Worm (Caenorhabditis elegans) whole organism, late embryonic: ENCODE results near the gene ins-7.
"Not testable (repeated sequence)": the region's sequence is repeated elsewhere in the genome, so short reads cannot be mapped to it uniquely, and the experiment has no call there.

Source experiments
- C08G9.2 ChIP-seq: sonication (generic microtip); optimal IDR thresholded peaks from 2 replicates; lab custom pipeline; 2016; ENCODE audit warnings: mild to moderate bottlenecking, missing genetic modification characterization, moderate library complexity, missing compliant biosample characterization
- C38D4.7 ChIP-seq: fragments of 200-800 bp; sonication (Bioruptor generic); optimal IDR thresholded peaks from 2 replicates; lab custom pipeline; 2018; ENCODE audit warnings: mild to moderate bottlenecking, missing genetic modification characterization, moderate library complexity, missing compliant biosample characterization
- K02D7.2 ChIP-seq: sonication (generic microtip); optimal IDR thresholded peaks from 2 replicates; lab custom pipeline; 2017; ENCODE audit warnings: mild to moderate bottlenecking, missing genetic modification characterization, missing compliant biosample characterization
- Y22D7AL.16 ChIP-seq: sonication (generic microtip); optimal IDR thresholded peaks from 2 replicates; lab custom pipeline; 2016; ENCODE audit warnings: missing genetic modification characterization, missing compliant biosample characterization
- ama-1 ChIP-seq: fragments of 150-350 bp; optimal IDR thresholded peaks from 2 replicates; lab custom pipeline; 2014
- ceh-19 ChIP-seq: fragments of 200-800 bp; sonication (Bioruptor generic); optimal IDR thresholded peaks from 2 replicates; lab custom pipeline; 2018; ENCODE audit warnings: mild to moderate bottlenecking, missing genetic modification characterization, missing compliant biosample characterization
- ceh-24 ChIP-seq: sonication (generic microtip); optimal IDR thresholded peaks from 2 replicates; lab custom pipeline; 2016; ENCODE audit warnings: mild to moderate bottlenecking, missing genetic modification characterization, missing compliant biosample characterization
- ceh-34 ChIP-seq: sonication (generic microtip); optimal IDR thresholded peaks from 2 replicates; lab custom pipeline; 2016; ENCODE audit warnings: mild to moderate bottlenecking, missing genetic modification characterization, missing compliant biosample characterization
- ceh-48 ChIP-seq: sonication (generic microtip); optimal IDR thresholded peaks from 2 replicates; lab custom pipeline; 2016; ENCODE audit warnings: missing genetic modification characterization, inconsistent platforms, missing compliant biosample characterization
- ceh-6 ChIP-seq: fragments of 200-800 bp; sonication (Bioruptor generic); optimal IDR thresholded peaks from 2 replicates; lab custom pipeline; 2018; ENCODE audit warnings: mild to moderate bottlenecking, missing genetic modification characterization, missing compliant biosample characterization
- che-1 ChIP-seq: sonication (generic microtip); optimal IDR thresholded peaks from 2 replicates; lab custom pipeline; 2016; ENCODE audit warnings: mild to moderate bottlenecking, missing genetic modification characterization, missing compliant biosample characterization
- dve-1 ChIP-seq: sonication (generic microtip); optimal IDR thresholded peaks from 2 replicates; lab custom pipeline; 2017; ENCODE audit warnings: antibody characterized with exemption, mild to moderate bottlenecking, missing genetic modification characterization, missing compliant biosample characterization
- elt-2 ChIP-seq: sonication (generic microtip); optimal IDR thresholded peaks from 2 replicates; lab custom pipeline; 2016; ENCODE audit warnings: missing genetic modification reagents, missing genetic modification characterization, missing compliant biosample characterization
- elt-4 ChIP-seq: sonication (generic microtip); optimal IDR thresholded peaks from 2 replicates; lab custom pipeline; 2016; ENCODE audit warnings: missing genetic modification characterization, missing compliant biosample characterization
- ets-4 ChIP-seq: sonication (generic microtip); optimal IDR thresholded peaks from 2 replicates; lab custom pipeline; 2016; ENCODE audit warnings: missing genetic modification characterization, missing compliant biosample characterization
- eyg-1 ChIP-seq: sonication (generic microtip); optimal IDR thresholded peaks from 2 replicates; lab custom pipeline; 2016; ENCODE audit warnings: missing genotype, missing genetic modification characterization, missing compliant biosample characterization
- fax-1 ChIP-seq: sonication (generic microtip); optimal IDR thresholded peaks from 2 replicates; lab custom pipeline; 2016; ENCODE audit warnings: missing genotype, missing genetic modification characterization, missing compliant biosample characterization
- hlh-13 ChIP-seq: fragments of 200-800 bp; sonication (Bioruptor generic); optimal IDR thresholded peaks from 2 replicates; lab custom pipeline; 2018; ENCODE audit warnings: mild to moderate bottlenecking, missing genetic modification characterization, missing compliant biosample characterization
- hlh-15 ChIP-seq: sonication (generic microtip); optimal IDR thresholded peaks from 2 replicates; lab custom pipeline; 2016; ENCODE audit warnings: missing genetic modification characterization, missing compliant biosample characterization
- lin-11 ChIP-seq: fragments of 200-800 bp; sonication (Bioruptor generic); optimal IDR thresholded peaks from 2 replicates; lab custom pipeline; 2018; ENCODE audit warnings: mild to moderate bottlenecking, missing genetic modification characterization, missing compliant biosample characterization
- nhr-11 ChIP-seq: fragments of 150-350 bp; optimal IDR thresholded peaks from 2 replicates; lab custom pipeline; 2014; ENCODE audit warnings: missing biosample characterization, missing genetic modification characterization
- nhr-232 ChIP-seq: sonication (generic microtip); optimal IDR thresholded peaks from 2 replicates; lab custom pipeline; 2016; ENCODE audit warnings: missing genetic modification characterization, missing compliant biosample characterization
- npax-4 ChIP-seq: sonication (generic microtip); optimal IDR thresholded peaks from 2 replicates; lab custom pipeline; 2016; ENCODE audit warnings: missing genetic modification characterization, missing compliant biosample characterization
- odd-2 ChIP-seq: sonication (generic microtip); optimal IDR thresholded peaks from 2 replicates; lab custom pipeline; 2017; ENCODE audit warnings: antibody characterized with exemption, mild to moderate bottlenecking, missing genetic modification characterization, missing compliant biosample characterization
- pag-3 ChIP-seq: sonication (generic microtip); optimal IDR thresholded peaks from 2 replicates; lab custom pipeline; 2016; ENCODE audit warnings: missing compliant biosample characterization, missing genetic modification characterization, borderline replicate concordance
- pha-2 ChIP-seq: sonication (generic microtip); optimal IDR thresholded peaks from 2 replicates; lab custom pipeline; 2017; ENCODE audit warnings: mild to moderate bottlenecking, missing genetic modification characterization, missing compliant biosample characterization
- pha-4 ChIP-seq: fragments of 150-350 bp; optimal IDR thresholded peaks from 2 replicates; lab custom pipeline; 2018; ENCODE audit warnings: missing biosample characterization, missing genetic modification reagents, missing genetic modification characterization
- pqm-1 ChIP-seq: sonication (generic microtip); optimal IDR thresholded peaks from 2 replicates; lab custom pipeline; 2016; ENCODE audit warnings: missing genetic modification characterization, missing compliant biosample characterization
- ref-2 ChIP-seq: sonication (generic microtip); optimal IDR thresholded peaks from 2 replicates; lab custom pipeline; 2016; ENCODE audit warnings: missing genetic modification characterization, missing compliant biosample characterization
- rnt-1 ChIP-seq: sonication (generic microtip); optimal IDR thresholded peaks from 2 replicates; lab custom pipeline; 2016; ENCODE audit warnings: missing genetic modification characterization, missing compliant biosample characterization
- sdc-2 ChIP-seq: sonication (generic microtip); optimal IDR thresholded peaks from 2 replicates; lab custom pipeline; 2016; ENCODE audit warnings: missing genotype, missing genetic modification characterization, missing compliant biosample characterization
- sox-2 ChIP-seq: fragments of 200-800 bp; sonication (Bioruptor generic); IDR thresholded peaks from 2 replicates; pipeline ENCODE4 v1.3.6; 2022; ENCODE audit warnings: missing genetic modification reagents, missing genetic modification characterization, missing compliant biosample characterization
- syd-9 ChIP-seq: sonication (generic microtip); optimal IDR thresholded peaks from 2 replicates; lab custom pipeline; 2016; ENCODE audit warnings: mild to moderate bottlenecking, missing genetic modification characterization, moderate library complexity, missing compliant biosample characterization
- tbx-2 ChIP-seq: sonication (generic microtip); optimal IDR thresholded peaks from 2 replicates; lab custom pipeline; 2016; ENCODE audit warnings: missing genetic modification characterization, missing compliant biosample characterization
- tbx-7 ChIP-seq: sonication (generic microtip); optimal IDR thresholded peaks from 2 replicates; lab custom pipeline; 2016; ENCODE audit warnings: missing genotype, missing genetic modification characterization, missing compliant biosample characterization
- ttx-3 ChIP-seq: sonication (generic microtip); optimal IDR thresholded peaks from 2 replicates; lab custom pipeline; 2016; ENCODE audit warnings: missing genetic modification reagents, missing genetic modification characterization, missing compliant biosample characterization
- unc-55 ChIP-seq: sonication (generic microtip); optimal IDR thresholded peaks from 2 replicates; lab custom pipeline; 2017; ENCODE audit warnings: missing biosample characterization, missing genetic modification reagents, missing genetic modification characterization
- unc-86 ChIP-seq: sonication (generic microtip); optimal IDR thresholded peaks from 2 replicates; lab custom pipeline; 2016; ENCODE audit warnings: missing genetic modification characterization, missing compliant biosample characterization
- zip-5 ChIP-seq: sonication (generic microtip); optimal IDR thresholded peaks from 2 replicates; lab custom pipeline; 2016; ENCODE audit warnings: missing genetic modification characterization, missing compliant biosample characterization
- ztf-16 ChIP-seq: sonication (generic microtip); optimal IDR thresholded peaks from 2 replicates; lab custom pipeline; 2017; ENCODE audit warnings: missing genetic modification characterization, missing compliant biosample characterization

ins-7 gene

DNA sequence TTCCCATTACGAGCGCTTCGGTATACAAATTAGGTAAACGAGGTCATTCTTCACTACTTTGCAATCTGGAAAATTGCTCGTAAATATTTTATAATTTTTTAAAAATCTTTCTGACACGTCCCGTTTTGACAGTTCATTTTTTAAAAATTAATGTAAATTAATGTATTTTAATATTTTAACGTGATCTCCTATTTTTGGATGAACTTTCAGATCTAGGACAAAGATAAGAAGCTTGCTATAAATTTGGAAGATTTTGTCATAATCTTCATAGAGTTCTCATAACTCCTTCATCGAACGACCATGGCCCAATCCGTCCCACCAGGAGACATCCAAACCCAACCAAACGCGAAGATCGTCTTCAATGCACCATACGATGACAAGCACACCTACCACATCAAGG is 6.1 kb upstream of the ins-7 start, which contains the start of gene msp-76:
TSS of gene msp-76 (plus strand) at position 301 of the 400 bp plus-strand sequence.
- TF ChIP-seq C08G9.2 (tag; lab: Kevin White, UChicago); ama-1 (lab: Kevin White, UChicago); pqm-1 (tag; lab: Kevin White, UChicago): not testable (repeated sequence)
- TF ChIP-seq, all 69 proteins: peak for 0; not testable (repeated sequence) for 69

DNA sequence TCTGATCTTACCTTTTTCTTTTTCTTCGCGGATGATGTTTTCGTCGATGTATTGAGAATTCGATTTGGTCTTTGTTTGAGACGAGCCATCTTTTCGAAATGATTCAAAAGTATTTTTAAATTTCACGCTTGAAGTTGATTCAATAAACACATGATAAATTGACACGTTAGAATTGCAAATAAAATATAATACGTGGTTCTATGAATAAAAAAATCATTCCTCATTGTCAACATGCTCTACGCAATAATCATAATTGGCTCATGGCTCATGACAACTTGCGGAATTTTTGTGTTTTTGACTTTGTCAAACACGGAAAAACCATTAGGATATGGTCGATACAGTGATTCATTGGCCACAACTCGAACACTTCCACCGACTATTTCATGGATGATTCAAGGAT is 788 bp upstream of the ins-7 start, which contains the start of the genes htas-1 and ZK1251.3:
TSS of gene htas-1 (minus strand) at position 101 of the 400 bp plus-strand sequence.
TSS of gene ZK1251.3 (plus strand) at position 226 of the 400 bp plus-strand sequence.
- no peak for TF ChIP-seq K02D7.2 (tag; lab: Kevin White, UChicago)
- no peak for TF ChIP-seq unc-55
- TF ChIP-seq ref-2 (tag; lab: Kevin White, UChicago): no peak
- no peak for TF ChIP-seq rnt-1 (tag; lab: Kevin White, UChicago)
- no peak for TF ChIP-seq sdc-2
- no peak for TF ChIP-seq che-1 (tag; lab: Kevin White, UChicago)
- no peak for TF ChIP-seq npax-4 (tag; lab: Kevin White, UChicago)

DNA sequence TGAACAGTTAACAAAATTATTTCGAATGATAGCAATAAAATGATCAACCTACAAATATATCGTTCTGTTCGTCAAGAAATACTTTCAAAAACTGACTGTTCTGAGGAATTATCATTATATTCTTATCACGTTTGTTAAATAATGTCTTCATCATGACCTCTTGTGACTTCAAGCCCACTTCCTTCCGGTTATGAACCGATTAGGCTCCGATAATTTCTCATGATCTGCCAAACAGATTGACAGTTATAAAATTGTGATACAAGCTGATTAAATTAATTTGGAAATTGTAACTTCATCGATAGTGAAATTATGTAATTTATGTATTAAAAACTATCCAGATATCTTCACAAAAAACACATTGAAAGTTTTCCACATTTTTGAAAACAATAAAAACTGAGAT is 1.8 kb downstream of the ins-7 start, which contains the start of gene ins-8:
TSS of gene ins-8 (minus strand) at position 101 of the 400 bp plus-strand sequence.
- TF ChIP-seq pha-2 (tag; lab: Kevin White, UChicago): no peak
- TF ChIP-seq sox-2 (GFP tag; lab: Robert Waterston, UW): no peak
- TF ChIP-seq ceh-19 (GFP tag; lab: Kevin White, UChicago): no peak
- TF ChIP-seq, all 69 proteins: peak for 0

DNA sequence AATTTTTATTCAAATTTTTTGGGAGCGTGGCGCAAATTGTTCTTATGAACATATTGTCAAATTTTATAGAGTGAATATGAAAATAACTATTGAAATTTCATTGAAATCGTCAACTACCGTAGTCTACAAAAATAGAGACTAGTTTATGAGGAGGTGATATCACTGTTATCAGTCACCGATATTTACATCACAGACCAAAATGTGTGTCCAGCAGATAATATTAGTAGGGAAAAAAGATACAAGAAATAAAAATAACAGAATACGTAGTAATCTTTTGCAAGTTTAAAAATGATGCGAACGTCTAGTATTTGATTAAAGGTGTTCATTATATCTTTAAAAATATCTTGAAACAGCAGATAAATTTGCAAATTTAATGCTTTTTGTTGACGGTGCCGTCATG is 3.3 kb downstream of the ins-7 start:
- no peak for TF ChIP-seq syd-9
- TF ChIP-seq sox-2 (GFP tag; lab: Robert Waterston, UW): no peak
- no peak for TF ChIP-seq hlh-13
- no peak for TF ChIP-seq fax-1 (tag; lab: Kevin White, UChicago)
- TF ChIP-seq unc-55: no peak
- no peak for TF ChIP-seq pag-3 (tag; lab: Kevin White, UChicago)
- peak; percentile 86 for TF ChIP-seq elt-2 (tag; lab: Kevin White, UChicago)
- TF ChIP-seq pha-4 (tag; lab: Kevin White, UChicago): no peak

DNA sequence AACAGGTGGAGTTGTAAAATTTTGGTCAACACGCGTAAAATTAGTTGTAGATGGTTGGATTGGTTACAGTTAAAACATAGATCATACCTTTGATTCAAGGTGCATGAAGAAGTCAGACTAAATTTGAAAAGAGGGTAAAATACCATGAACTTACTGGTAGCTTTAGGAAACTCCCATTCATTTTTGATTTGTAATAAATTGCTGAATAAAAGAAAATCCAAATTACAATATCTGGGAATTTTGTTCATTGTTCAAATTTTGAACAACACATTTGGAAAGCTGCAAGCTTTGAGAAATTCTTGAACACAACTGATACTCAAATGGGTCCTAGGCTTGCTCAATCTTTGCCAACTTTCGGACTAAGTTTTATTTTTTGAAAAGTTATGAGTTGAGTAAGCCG is 4.6 kb downstream of the ins-7 start:
- TF ChIP-seq nhr-11 (tag; lab: Kevin White, UChicago): no peak
- TF ChIP-seq ref-2 (tag; lab: Kevin White, UChicago): no peak
- no peak for TF ChIP-seq ceh-34 (tag; lab: Kevin White, UChicago)
- TF ChIP-seq ztf-16: no peak
- TF ChIP-seq elt-2 (tag; lab: Kevin White, UChicago): no peak
- no peak for TF ChIP-seq syd-9
- TF ChIP-seq tbx-7 (tag; lab: Kevin White, UChicago): no peak
- TF ChIP-seq sdc-2: no peak
- no peak for TF ChIP-seq pqm-1 (tag; lab: Kevin White, UChicago)
- TF ChIP-seq ceh-6 (GFP tag; lab: Kevin White, UChicago): no peak
- no peak for TF ChIP-seq ceh-48 (tag; lab: Kevin White, UChicago)
- TF ChIP-seq nhr-232 (tag; lab: Kevin White, UChicago): no peak
- no peak for TF ChIP-seq lin-11
- TF ChIP-seq odd-2 (tag; lab: Kevin White, UChicago): no peak
- no peak for TF ChIP-seq C08G9.2 (tag; lab: Kevin White, UChicago)
- TF ChIP-seq ets-4 (tag; lab: Kevin White, UChicago): no peak
- TF ChIP-seq eyg-1 (tag; lab: Kevin White, UChicago): no peak
- no peak for TF ChIP-seq fax-1 (tag; lab: Kevin White, UChicago)

DNA sequence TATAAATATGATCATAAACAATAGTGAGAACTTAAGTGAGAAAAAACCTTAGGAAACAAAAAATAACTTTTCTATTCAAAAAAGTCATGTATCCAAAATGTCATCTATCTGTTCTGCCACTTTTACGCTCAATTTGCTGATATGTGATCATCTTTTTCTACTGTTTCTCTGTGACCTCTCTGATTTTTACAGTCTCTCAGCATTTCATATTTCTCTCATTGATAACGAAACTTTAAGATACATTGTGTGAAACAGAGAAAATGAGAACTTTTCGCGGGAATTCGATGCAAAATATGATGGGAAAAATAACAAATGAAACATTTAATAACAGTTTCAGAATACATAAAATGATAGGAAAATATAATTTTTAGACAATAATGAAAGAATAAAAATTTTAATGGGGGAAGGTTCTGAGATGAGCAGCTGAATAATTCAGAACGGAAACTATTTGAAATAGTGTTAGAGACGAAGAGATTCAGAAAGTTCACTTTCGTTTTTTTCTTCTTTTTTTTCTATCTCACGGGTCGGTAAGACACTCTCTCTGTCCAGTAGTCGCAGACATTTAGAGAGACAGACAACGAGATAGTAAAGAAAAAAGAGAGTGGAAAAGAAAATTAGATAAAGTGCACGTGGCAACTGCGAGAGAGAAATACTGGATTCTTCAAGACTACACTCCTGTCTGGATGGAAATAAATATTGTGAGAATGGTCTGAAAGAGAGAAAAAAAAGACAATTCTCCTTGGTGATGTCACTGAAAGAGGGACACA is 5.2 kb downstream of the ins-7 start:
- TF ChIP-seq hlh-15 (tag; lab: Kevin White, UChicago) (no peak), pag-3 (tag; lab: Kevin White, UChicago) (no peak), Y22D7AL.16 (tag; lab: Kevin White, UChicago) (no peak), nhr-11 (tag; lab: Kevin White, UChicago) (no peak), ets-4 (tag; lab: Kevin White, UChicago) (no peak), sdc-2 (no peak), ceh-24 (tag; lab: Kevin White, UChicago) (no peak), elt-2 (tag; lab: Kevin White, UChicago) (peak; percentile 71), C38D4.7 (GFP tag; lab: Kevin White, UChicago) (no peak), zip-5 (no peak), ztf-16 (no peak), tbx-2 (tag; lab: Kevin White, UChicago) (no peak), dve-1 (tag; lab: Kevin White, UChicago) (no peak), ttx-3 (no peak), lin-11 (no peak), unc-86 (no peak), nhr-232 (tag; lab: Kevin White, UChicago) (no peak), elt-4 (tag; lab: Kevin White, UChicago) (no peak)
